Fruit fly (Drosophila melanogaster) whole organism, embryonic: ENCODE results near the gene CG7806.

ENCODE experiments used
- BEAF-32 ChIP-seq: fragments of 200-800 bp; sonication (Bioruptor generic); optimal IDR thresholded peaks from 3 replicates; lab custom pipeline; 2017; ENCODE audit warnings: missing biosample characterization, missing genetic modification characterization, mild to moderate bottlenecking, moderate library complexity, missing genetic modification reagents
- CG10267 ChIP-seq: fragments of 200-800 bp; sonication (Bioruptor generic); optimal IDR thresholded peaks from 2 replicates; lab custom pipeline; 2018; ENCODE audit warnings: missing biosample characterization, mild to moderate bottlenecking, missing genetic modification characterization, moderate library complexity
- CG10979 ChIP-seq: fragments of 200-800 bp; sonication (Bioruptor generic); optimal IDR thresholded peaks from 2 replicates; lab custom pipeline; 2018; ENCODE audit warnings: missing biosample characterization, mild to moderate bottlenecking, missing genetic modification characterization, moderate library complexity
- CG12071 ChIP-seq: fragments of 200-800 bp; sonication (Bioruptor generic); optimal IDR thresholded peaks from 3 replicates; lab custom pipeline; 2018; ENCODE audit warnings: missing biosample characterization, mild to moderate bottlenecking, missing genetic modification characterization
- CG13775 ChIP-seq: fragments of 200-800 bp; sonication (Bioruptor generic); optimal IDR thresholded peaks from 3 replicates; lab custom pipeline; 2017; ENCODE audit warnings: missing biosample characterization, mild to moderate bottlenecking, missing genetic modification characterization
- CG17829 ChIP-seq: fragments of 200-800 bp; optimal IDR thresholded peaks from 2 replicates; lab custom pipeline; 2019; ENCODE audit warnings: missing biosample characterization, mild to moderate bottlenecking, missing genetic modification characterization, moderate library complexity
- CG2129 ChIP-seq: fragments of 200-800 bp; sonication (Bioruptor generic); IDR thresholded peaks from 2 replicates; pipeline ENCODE4 v1.3.6; 2022; ENCODE audit warnings: missing biosample characterization, missing genetic modification characterization; ENCODE audit not compliant: partially characterized antibody
- CG2712 ChIP-seq: fragments of 200-800 bp; optimal IDR thresholded peaks from 3 replicates; lab custom pipeline; 2019; ENCODE audit warnings: missing biosample characterization, mild to moderate bottlenecking, missing genetic modification characterization, moderate library complexity
- CG3065 ChIP-seq: fragments of 200-800 bp; sonication (Bioruptor generic); optimal IDR thresholded peaks from 2 replicates; lab custom pipeline; 2016; ENCODE audit warnings: missing biosample characterization, missing genetic modification characterization
- CG31365 ChIP-seq: fragments of 200-800 bp; sonication (Bioruptor generic); optimal IDR thresholded peaks from 2 replicates; lab custom pipeline; 2018; ENCODE audit warnings: missing biosample characterization, mild to moderate bottlenecking, missing genetic modification characterization
- CG31441 ChIP-seq: fragments of 200-800 bp; sonication (Bioruptor generic); IDR thresholded peaks from 2 replicates; pipeline ENCODE4 v1.3.6; 2022; ENCODE audit warnings: missing biosample characterization, missing genetic modification characterization
- CG33557 ChIP-seq: fragments of 200-800 bp; sonication (Bioruptor generic); optimal IDR thresholded peaks from 2 replicates; lab custom pipeline; 2019; ENCODE audit warnings: missing biosample characterization, mild to moderate bottlenecking, missing genetic modification characterization, moderate library complexity
- CG3847 ChIP-seq: fragments of 200-800 bp; sonication (Bioruptor generic); IDR thresholded peaks from 2 replicates; pipeline ENCODE4 v1.3.6; 2022; ENCODE audit warnings: missing biosample characterization, missing genetic modification characterization
- CG43689 ChIP-seq: fragments of 200-800 bp; sonication (Bioruptor generic); IDR thresholded peaks from 2 replicates; pipeline ENCODE4 v1.3.6; 2022; ENCODE audit warnings: missing biosample characterization, missing genetic modification characterization
- CG7357 ChIP-seq: fragments of 200-800 bp; sonication (Bioruptor generic); IDR thresholded peaks from 3 replicates; pipeline ENCODE4 v1.3.6; 2022; ENCODE audit warnings: missing biosample characterization, missing genetic modification characterization
- CG7786 ChIP-seq: fragments of 200-800 bp; sonication (Bioruptor generic); optimal IDR thresholded peaks from 2 replicates; lab custom pipeline; 2016; ENCODE audit warnings: missing biosample characterization, missing genetic modification characterization
- CG7987 ChIP-seq: fragments of 200-800 bp; sonication (Bioruptor generic); optimal IDR thresholded peaks from 2 replicates; lab custom pipeline; 2018; ENCODE audit warnings: missing biosample characterization, mild to moderate bottlenecking, missing genetic modification characterization, moderate library complexity
- CG8388 ChIP-seq: fragments of 200-800 bp; sonication (Bioruptor generic); optimal IDR thresholded peaks from 2 replicates; lab custom pipeline; 2019; ENCODE audit warnings: missing biosample characterization, mild to moderate bottlenecking, missing genetic modification characterization, moderate library complexity
- CTCF ChIP-seq: fragments of 200-800 bp; sonication (Bioruptor generic); optimal IDR thresholded peaks from 2 replicates; lab custom pipeline; 2017; ENCODE audit warnings: missing biosample characterization, mild to moderate bottlenecking, missing genetic modification characterization, moderate library complexity
- Dfd ChIP-seq, 2 experiments: fragments of >200 bp; optimal IDR thresholded peaks; 2 replicates each; lab custom pipeline; 2017; ENCODE audit warnings: missing biosample characterization in 2 of 2, missing genetic modification characterization in 2 of 2
- Doc3 ChIP-seq: fragments of 200-800 bp; sonication (Bioruptor generic); IDR thresholded peaks from 3 replicates; pipeline ENCODE4 v1.3.6; 2022; ENCODE audit warnings: missing biosample characterization, missing genetic modification characterization; ENCODE audit not compliant: partially characterized antibody
- Dp ChIP-seq: fragments of 200-800 bp; sonication (Bioruptor generic); optimal IDR thresholded peaks from 2 replicates; lab custom pipeline; 2018; ENCODE audit warnings: missing biosample characterization, mild to moderate bottlenecking, missing genetic modification characterization, moderate library complexity
- Hand ChIP-seq: fragments of 200-800 bp; sonication (Bioruptor generic); optimal IDR thresholded peaks from 2 replicates; lab custom pipeline; 2017; ENCODE audit warnings: mild to moderate bottlenecking, missing biosample characterization, missing genetic modification reagents, missing genetic modification characterization
- Jarid2 ChIP-seq: fragments of 200-800 bp; sonication (Bioruptor generic); optimal IDR thresholded peaks from 3 replicates; lab custom pipeline; 2017; ENCODE audit warnings: mild to moderate bottlenecking, missing biosample characterization, missing genetic modification reagents, missing genetic modification characterization
- MTF-1 ChIP-seq: fragments of 200-800 bp; sonication (Bioruptor generic); optimal IDR thresholded peaks from 2 replicates; lab custom pipeline; 2018; ENCODE audit warnings: missing biosample characterization, mild to moderate bottlenecking, missing genetic modification characterization, borderline replicate concordance
- Myb ChIP-seq: fragments of 200-800 bp; sonication (Bioruptor generic); optimal IDR thresholded peaks from 2 replicates; lab custom pipeline; 2016; ENCODE audit warnings: missing biosample characterization, missing genetic modification characterization
- Sry-β ChIP-seq: fragments of 200-800 bp; sonication (Bioruptor generic); optimal IDR thresholded peaks from 2 replicates; lab custom pipeline; 2018; ENCODE audit warnings: missing biosample characterization, mild to moderate bottlenecking, missing genetic modification characterization, moderate library complexity
- Ssrp ChIP-seq: fragments of 200-800 bp; sonication (Bioruptor generic); optimal IDR thresholded peaks from 2 replicates; lab custom pipeline; 2018; ENCODE audit warnings: missing biosample characterization, mild to moderate bottlenecking, missing genetic modification characterization, moderate library complexity
- YL-1 ChIP-seq: fragments of 200-800 bp; sonication (Bioruptor generic); optimal IDR thresholded peaks from 3 replicates; lab custom pipeline; 2017; ENCODE audit warnings: missing biosample characterization, mild to moderate bottlenecking, missing genetic modification characterization
- amos ChIP-seq: fragments of 200-800 bp; sonication (Bioruptor generic); IDR thresholded peaks from 2 replicates; pipeline ENCODE4 v1.3.6; 2022; ENCODE audit warnings: missing biosample characterization, missing genetic modification characterization; ENCODE audit not compliant: partially characterized antibody
- az2 ChIP-seq: fragments of 200-800 bp; sonication (Bioruptor generic); optimal IDR thresholded peaks from 3 replicates; lab custom pipeline; 2016; ENCODE audit warnings: missing biosample characterization, missing genetic modification characterization
- bsh ChIP-seq, 2 experiments: fragments of 200-800 bp; sonication (Bioruptor generic); optimal IDR thresholded peaks; 2 replicates each; lab custom pipeline; 2017 to 2018; ENCODE audit warnings: mild to moderate bottlenecking in 2 of 2, missing biosample characterization in 2 of 2, missing genetic modification characterization in 2 of 2, moderate library complexity in 1 of 2
- chm ChIP-seq: fragments of 200-800 bp; sonication (Bioruptor generic); IDR thresholded peaks from 2 replicates; pipeline ENCODE4 v1.3.6; 2022; ENCODE audit warnings: missing biosample characterization, missing genetic modification characterization
- cwo ChIP-seq: fragments of 200-800 bp; sonication (Bioruptor generic); optimal IDR thresholded peaks from 3 replicates; lab custom pipeline; 2017; ENCODE audit warnings: missing biosample characterization, missing genetic modification characterization, mild to moderate bottlenecking, moderate library complexity, missing genetic modification reagents
- dimm ChIP-seq: fragments of 200-800 bp; sonication (Bioruptor generic); IDR thresholded peaks from 2 replicates; pipeline ENCODE4 v1.3.6; 2022; ENCODE audit warnings: missing biosample characterization, missing genetic modification characterization
- dmrt99B ChIP-seq: fragments of 200-800 bp; sonication (Bioruptor generic); optimal IDR thresholded peaks from 2 replicates; lab custom pipeline; 2018; ENCODE audit warnings: missing biosample characterization, mild to moderate bottlenecking, missing genetic modification characterization, moderate library complexity
- eyg ChIP-seq: fragments of 200-800 bp; sonication (Bioruptor generic); optimal IDR thresholded peaks from 3 replicates; lab custom pipeline; 2016; ENCODE audit warnings: missing biosample characterization, missing genetic modification characterization
- her ChIP-seq: fragments of 200-800 bp; sonication (Bioruptor generic); optimal IDR thresholded peaks from 2 replicates; lab custom pipeline; 2016; ENCODE audit warnings: missing biosample characterization, missing genetic modification characterization
- hkb ChIP-seq, 2 experiments: fragments of 200-800 bp in 1 of 2; fragments of >200 bp in 1 of 2; sonication (Bioruptor generic) in 1 of 2; IDR thresholded peaks in 1 of 2; optimal IDR thresholded peaks in 1 of 2; 2 replicates each; pipeline versions ENCODE4 v1.3.6 to Lab custom; 2017 to 2022; ENCODE audit warnings: missing biosample characterization in 1 of 2, missing genetic modification characterization in 1 of 2
- nerfin-2 ChIP-seq: fragments of 200-800 bp; sonication (Bioruptor generic); IDR thresholded peaks from 2 replicates; pipeline ENCODE4 v1.3.6; 2022; ENCODE audit warnings: missing biosample characterization, missing genetic modification characterization; ENCODE audit not compliant: partially characterized antibody
- peb ChIP-seq: fragments of 200-800 bp; sonication (Bioruptor generic); IDR thresholded peaks from 2 replicates; pipeline ENCODE4 v1.3.6; 2022; ENCODE audit warnings: missing biosample characterization, missing genetic modification characterization
- pho ChIP-seq: fragments of 200-800 bp; sonication (Bioruptor generic); optimal IDR thresholded peaks from 2 replicates; lab custom pipeline; 2016; ENCODE audit warnings: missing biosample characterization, missing genetic modification characterization
- sd ChIP-seq: fragments of 200-800 bp; sonication (Bioruptor generic); optimal IDR thresholded peaks from 3 replicates; lab custom pipeline; 2018; ENCODE audit warnings: missing biosample characterization, mild to moderate bottlenecking, missing genetic modification characterization, moderate library complexity
- sob ChIP-seq: fragments of 200-800 bp; sonication (Bioruptor generic); IDR thresholded peaks from 2 replicates; pipeline ENCODE4 v1.3.6; 2022; ENCODE audit warnings: missing biosample characterization, missing genetic modification characterization
- ssp ChIP-seq: fragments of 200-800 bp; sonication (Bioruptor generic); IDR thresholded peaks from 2 replicates; pipeline ENCODE4 v1.3.6; 2022; ENCODE audit warnings: missing biosample characterization, missing genetic modification characterization
- stwl ChIP-seq: fragments of 200-800 bp; sonication (Bioruptor generic); optimal IDR thresholded peaks from 3 replicates; lab custom pipeline; 2018; ENCODE audit warnings: missing biosample characterization, mild to moderate bottlenecking, missing genetic modification characterization, moderate library complexity
- vfl ChIP-seq: fragments of 200-800 bp; sonication (Bioruptor generic); optimal IDR thresholded peaks from 2 replicates; lab custom pipeline; 2016; ENCODE audit warnings: missing biosample characterization, missing genetic modification characterization

Gene CG7806

DNA sequence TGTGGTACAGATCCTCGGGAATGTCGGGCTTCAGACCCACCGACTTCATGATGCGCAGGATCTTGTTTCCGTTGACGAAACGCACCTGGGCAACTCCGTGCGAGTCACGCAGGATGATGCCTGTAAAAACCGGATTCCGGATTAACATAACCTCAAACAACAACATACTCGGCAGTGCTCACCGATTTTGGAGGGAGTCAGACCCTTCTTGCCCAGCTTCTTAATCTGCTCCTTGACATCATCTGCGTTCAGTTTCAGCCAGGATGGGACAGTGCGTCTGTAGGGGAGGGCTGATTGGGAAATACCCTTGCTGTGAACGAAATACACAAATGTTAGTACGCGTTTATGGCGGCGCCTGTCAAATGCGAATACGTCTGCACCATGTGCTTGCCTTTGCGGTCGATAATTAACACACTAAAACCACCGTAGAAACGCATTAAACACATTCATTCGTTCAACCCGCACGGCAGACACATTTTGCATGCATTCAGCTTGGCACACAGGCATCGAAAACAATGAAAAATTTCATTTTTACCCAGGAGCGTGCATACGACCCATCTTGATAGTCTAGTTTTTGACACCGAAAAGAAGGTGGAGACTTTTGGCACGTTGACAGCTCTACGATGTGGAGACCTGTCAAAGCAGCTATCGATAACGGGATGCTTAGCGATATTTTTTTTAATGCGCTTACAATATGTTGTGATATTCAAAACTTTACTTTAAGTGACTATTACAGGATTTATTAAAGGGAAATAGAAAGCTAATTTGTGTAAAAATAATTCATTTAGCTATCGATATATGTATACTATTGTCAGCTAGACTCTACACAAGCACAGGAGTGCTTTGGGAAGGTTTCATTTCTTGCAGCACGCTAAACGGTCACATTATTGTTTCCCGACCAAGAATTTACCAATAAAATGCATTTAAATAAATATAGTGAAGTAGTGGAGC lies 53.1 kb downstream of the CG7806 start, which contains the start of the genes RpS13 and CSN8 (continued):
- TF ChIP-seq stwl (tag; lab: Kevin White, UChicago) (peak; percentile 85), CG3065 (GFP tag; lab: Kevin White, UChicago) (no peak), Hand (GFP tag; lab: Kevin White, UChicago) (no peak), Doc3 (GFP tag; lab: Robert Waterston, UW) (peak; percentile 93), CG2712 (peak; percentile 33), dmrt99B (tag; lab: Kevin White, UChicago) (no peak), CG13775 (GFP tag; lab: Kevin White, UChicago) (peak; percentile 27), ssp (GFP tag; lab: Robert Waterston, UW) (no peak), chm (GFP tag; lab: Robert Waterston, UW) (0 out of 2 replicates have a peak, but pooled peaks have one; percentile 4), hkb (optimal IDR thresholded peaks at IDR 0.05; lab: Kevin White, UChicago) (no peak), hkb (GFP tag; IDR thresholded peaks at IDR 0.05; lab: Robert Waterston, UW) (0 out of 2 replicates have a peak, but pooled peaks have one; percentile 12), Dp (GFP tag; lab: Kevin White, UChicago) (peak; percentile 34), sob (GFP tag; lab: Robert Waterston, UW) (peak; percentile 54; the same call in 1 of the 2 replicates), CG3847 (GFP tag; lab: Robert Waterston, UW) (0 out of 2 replicates have a peak, but pooled peaks have one; percentile 7), sd (tag; lab: Kevin White, UChicago) (peak; percentile 27), Myb (GFP tag; lab: Kevin White, UChicago) (peak; percentile 29), CG33557 (GFP tag; lab: Kevin White, UChicago) (no peak), CG10979 (tag; lab: Kevin White, UChicago) (peak; percentile 20), nerfin-2 (peak; percentile 80), peb (GFP tag; lab: Robert Waterston, UW) (no peak), az2 (no peak), YL-1 (GFP tag; lab: Kevin White, UChicago) (peak; percentile 92), CG12071 (GFP tag; lab: Kevin White, UChicago) (no peak), CG7786 (GFP tag; lab: Kevin White, UChicago) (no peak), CG7987 (GFP tag; lab: Kevin White, UChicago) (no peak), Ssrp (tag; lab: Kevin White, UChicago) (no peak), Dfd (GFP tag; optimal IDR thresholded peaks at IDR 0.05; lab: Kevin White, UChicago) (no peak), CG17829 (tag; lab: Kevin White, UChicago) (peak; percentile 60), MTF-1 (GFP tag; lab: Kevin White, UChicago) (no peak), amos (GFP tag; lab: Robert Waterston, UW) (peak; percentile 93), eyg (GFP tag; lab: Kevin White, UChicago) (no peak), her (GFP tag; lab: Kevin White, UChicago) (no peak), Jarid2 (GFP tag; lab: Kevin White, UChicago) (peak; percentile 36), CG7357 (GFP tag; lab: Robert Waterston, UW) (0 out of 3 replicates have a peak, but pooled peaks have one; percentile 11), CG43689 (GFP tag; lab: Robert Waterston, UW) (no peak), vfl (GFP tag; lab: Kevin White, UChicago) (no peak), CG10267 (peak; percentile 63), CG2129 (GFP tag; lab: Robert Waterston, UW) (peak; percentile 91), cwo (GFP tag; lab: Kevin White, UChicago) (no peak), CG8388 (GFP tag; lab: Kevin White, UChicago) (peak; percentile 7), BEAF-32 (GFP tag; lab: Kevin White, UChicago) (peak; percentile 96), Sry-β (GFP tag; lab: Kevin White, UChicago) (no peak), bsh (GFP tag; optimal IDR thresholded peaks at IDR 0.05; lab: Kevin White, UChicago) (peak in 1 of 2 experiments; percentile 7), CTCF (GFP tag; lab: Kevin White, UChicago) (peak; percentile 7), pho (GFP tag; lab: Kevin White, UChicago) (peak; percentile 29), dimm (GFP tag; lab: Robert Waterston, UW) (no peak), CG31365 (tag; lab: Kevin White, UChicago) (peak; percentile 23), CG31441 (peak; percentile 54; the same call in 1 of the 2 replicates)
